Worm (Caenorhabditis elegans): ENCODE measurements around the gene str-171.
A peak's percentile ranks its signal among the peaks of the same experiment; 100 is the strongest.

DNA sequence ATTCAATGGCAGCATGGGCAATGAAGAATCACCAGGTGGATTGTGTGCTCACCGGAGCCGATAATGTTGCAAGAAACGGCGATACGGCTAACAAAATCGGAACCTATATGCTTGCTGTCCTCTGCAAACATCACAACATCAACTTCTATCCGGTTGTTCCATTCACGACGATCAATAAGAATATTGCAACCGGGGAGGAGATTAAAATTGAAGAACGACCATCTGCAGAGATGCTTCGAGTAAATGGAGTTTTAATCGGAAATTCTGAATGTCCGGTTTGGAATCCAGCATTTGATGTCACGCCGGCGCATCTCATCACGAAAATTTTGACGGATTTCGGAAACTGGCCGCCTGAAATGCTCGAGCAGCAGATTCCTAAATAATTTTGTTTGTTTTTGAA, 48.7 kb downstream of the str-171 start:
- no peak for TF ChIP-seq C16A3.4 (tag; optimal IDR thresholded peaks at IDR 0.05)
- no peak for TF ChIP-seq ceh-82 (tag; optimal IDR thresholded peaks at IDR 0.05)
- TF ChIP-seq efl-1 (optimal IDR thresholded peaks at IDR 0.05), result no peak
- TF ChIP-seq efl-1 (GFP tag; optimal IDR thresholded peaks at IDR 0.05 in 1 of 2), result peak in 1 of 2 experiments; percentile 81
- TF ChIP-seq elt-3 (tag; optimal IDR thresholded peaks at IDR 0.05), result no peak
- TF ChIP-seq grh-1 (GFP tag; IDR thresholded peaks at IDR 0.05), result no peak
- TF ChIP-seq elt-2 (tag; optimal IDR thresholded peaks at IDR 0.05), result no peak
- no peak for TF ChIP-seq nhr-76 (tag; optimal IDR thresholded peaks at IDR 0.05)
- TF ChIP-seq fkh-10 (GFP tag; optimal IDR thresholded peaks at IDR 0.05), result no peak
- TF ChIP-seq nhr-28 (tag; optimal IDR thresholded peaks at IDR 0.05), result no peak
- no peak for TF ChIP-seq ces-1 (GFP tag; optimal IDR thresholded peaks at IDR 0.05)
- no peak for TF ChIP-seq lin-14 (GFP tag; optimal IDR thresholded peaks at IDR 0.05)
- TF ChIP-seq nhr-84 (tag; optimal IDR thresholded peaks at IDR 0.05), result no peak
- no peak for TF ChIP-seq ceh-90 (tag; optimal IDR thresholded peaks at IDR 0.05)

All from whole organism, L1 larva.